Worm (Caenorhabditis elegans) whole organism, L3 larva: ENCODE data around the gene C03B1.3.

ENCODE experiments used
- R02D3.7 ChIP-seq: fragments of 150-350 bp; optimal IDR thresholded peaks from 2 replicates; lab custom pipeline; 2014; ENCODE audit warnings: missing biosample characterization, missing genetic modification characterization
- ZK546.5 ChIP-seq: sonication (generic microtip); optimal IDR thresholded peaks from 2 replicates; lab custom pipeline; 2017; ENCODE audit warnings: missing biosample characterization, missing genetic modification characterization
- aly-2 ChIP-seq: fragments of 150-350 bp; optimal IDR thresholded peaks from 2 replicates; lab custom pipeline; 2014; ENCODE audit warnings: missing biosample characterization, missing genetic modification characterization
- ama-1 ChIP-seq: fragments of 150-350 bp; optimal IDR thresholded peaks from 2 replicates; lab custom pipeline; 2018
- ceh-16 ChIP-seq: sonication (generic microtip); optimal IDR thresholded peaks from 2 replicates; lab custom pipeline; 2017; ENCODE audit warnings: missing biosample characterization, missing genetic modification characterization
- ceh-28 ChIP-seq: fragments of 150-350 bp; optimal IDR thresholded peaks from 2 replicates; lab custom pipeline; 2014; ENCODE audit warnings: missing biosample characterization, missing genetic modification reagents, missing genetic modification characterization
- ceh-82 ChIP-seq: fragments of 150-350 bp; optimal IDR thresholded peaks from 2 replicates; lab custom pipeline; 2014; ENCODE audit warnings: missing biosample characterization, missing genetic modification characterization
- ceh-9 ChIP-seq: sonication (generic microtip); optimal IDR thresholded peaks from 2 replicates; lab custom pipeline; 2018; ENCODE audit warnings: missing biosample characterization, missing genetic modification characterization
- daf-12 ChIP-seq: fragments of 150-350 bp; optimal IDR thresholded peaks from 2 replicates; lab custom pipeline; 2014; ENCODE audit warnings: missing biosample characterization, missing genetic modification reagents, missing genetic modification characterization
- egl-27 ChIP-seq: sonication (generic microtip); optimal IDR thresholded peaks from 4 replicates; lab custom pipeline; 2017; ENCODE audit warnings: missing biosample characterization, missing genetic modification reagents, missing genetic modification characterization
- egl-5 ChIP-seq: fragments of 150-350 bp; optimal IDR thresholded peaks from 2 replicates; lab custom pipeline; 2017; ENCODE audit warnings: missing biosample characterization, missing genetic modification reagents, missing genetic modification characterization, inconsistent platforms
- elt-1 ChIP-seq: fragments of 150-350 bp; optimal IDR thresholded peaks from 2 replicates; lab custom pipeline; 2014; ENCODE audit warnings: missing biosample characterization, missing genetic modification characterization
- elt-2 ChIP-seq: sonication (generic microtip); optimal IDR thresholded peaks from 2 replicates; lab custom pipeline; 2016; ENCODE audit warnings: missing genetic modification reagents, mild to moderate bottlenecking, missing genetic modification characterization, missing compliant biosample characterization
- eor-1 ChIP-seq, 2 experiments: fragments of 150-350 bp; optimal IDR thresholded peaks; 2 replicates each; lab custom pipeline; 2014 to 2018; ENCODE audit warnings: missing biosample characterization in 2 of 2, missing genetic modification characterization in 2 of 2
- fkh-10 ChIP-seq: sonication (generic microtip); optimal IDR thresholded peaks from 2 replicates; lab custom pipeline; 2017; ENCODE audit warnings: missing biosample characterization, missing genetic modification reagents, missing genetic modification characterization
- fkh-2 ChIP-seq: fragments of 150-350 bp; optimal IDR thresholded peaks from 2 replicates; lab custom pipeline; 2014; ENCODE audit warnings: missing biosample characterization, missing genetic modification reagents, missing genetic modification characterization
- hmg-11 ChIP-seq: sonication (generic microtip); optimal IDR thresholded peaks from 2 replicates; lab custom pipeline; 2016; ENCODE audit warnings: missing genetic modification characterization, missing compliant biosample characterization
- lin-39 ChIP-seq: fragments of 150-350 bp; optimal IDR thresholded peaks from 2 replicates; lab custom pipeline; 2018; ENCODE audit warnings: missing biosample characterization, missing genetic modification reagents, missing genetic modification characterization
- lsy-12 ChIP-seq: sonication (generic microtip); optimal IDR thresholded peaks from 2 replicates; lab custom pipeline; 2016; ENCODE audit warnings: mild to moderate bottlenecking, missing genetic modification characterization, missing compliant biosample characterization
- mdl-1 ChIP-seq: fragments of 150-350 bp; optimal IDR thresholded peaks from 2 replicates; lab custom pipeline; 2014; ENCODE audit warnings: missing biosample characterization, missing genetic modification characterization
- mml-1 ChIP-seq: fragments of 150-350 bp; sonication (generic microtip); optimal IDR thresholded peaks from 3 replicates; lab custom pipeline; 2014; ENCODE audit warnings: missing biosample characterization, missing genetic modification characterization
- nfya-1 ChIP-seq: sonication (generic microtip); optimal IDR thresholded peaks from 2 replicates; lab custom pipeline; 2017; ENCODE audit warnings: missing genetic modification characterization, mild to moderate bottlenecking, missing compliant biosample characterization, antibody characterized with exemption, moderate library complexity; ENCODE audit not compliant: insufficient read depth
- nhr-12 ChIP-seq: fragments of 150-350 bp; optimal IDR thresholded peaks from 2 replicates; lab custom pipeline; 2014; ENCODE audit warnings: missing biosample characterization, missing genetic modification characterization
- nhr-23 ChIP-seq: fragments of 150-350 bp; optimal IDR thresholded peaks from 2 replicates; lab custom pipeline; 2014; ENCODE audit warnings: missing biosample characterization, missing genetic modification reagents, missing genetic modification characterization
- nhr-237 ChIP-seq: fragments of 150-350 bp; optimal IDR thresholded peaks from 2 replicates; lab custom pipeline; 2014; ENCODE audit warnings: missing biosample characterization, missing genetic modification characterization
- nhr-25 ChIP-seq: sonication (generic microtip); optimal IDR thresholded peaks from 2 replicates; lab custom pipeline; 2017; ENCODE audit warnings: missing biosample characterization, missing genetic modification characterization
- nhr-28 ChIP-seq: fragments of 150-350 bp; optimal IDR thresholded peaks from 2 replicates; lab custom pipeline; 2014; ENCODE audit warnings: missing biosample characterization, missing genetic modification characterization
- nhr-43 ChIP-seq: sonication (generic microtip); optimal IDR thresholded peaks from 2 replicates; lab custom pipeline; 2016; ENCODE audit warnings: mild to moderate bottlenecking, missing genetic modification characterization, missing compliant biosample characterization; ENCODE audit not compliant: poor library complexity, severe bottlenecking
- nhr-67 ChIP-seq: fragments of 150-350 bp; optimal IDR thresholded peaks from 2 replicates; lab custom pipeline; 2014; ENCODE audit warnings: missing biosample characterization, missing genetic modification characterization
- pqm-1 ChIP-seq: fragments of 150-350 bp; optimal IDR thresholded peaks from 2 replicates; lab custom pipeline; 2017; ENCODE audit warnings: missing biosample characterization, missing genetic modification characterization, inconsistent platforms
- sea-2 ChIP-seq: fragments of 150-350 bp; sonication (generic microtip); optimal IDR thresholded peaks from 4 replicates; lab custom pipeline; 2014; ENCODE audit warnings: missing biosample characterization, missing genetic modification reagents, missing genetic modification characterization
- skn-1 ChIP-seq: fragments of 150-350 bp; optimal IDR thresholded peaks from 2 replicates; lab custom pipeline; 2014; ENCODE audit warnings: missing biosample characterization, missing genetic modification characterization
- snpc-4 ChIP-seq: fragments of 150-350 bp; optimal IDR thresholded peaks from 2 replicates; lab custom pipeline; 2014; ENCODE audit warnings: missing biosample characterization, missing genetic modification characterization
- unc-62 ChIP-seq: fragments of 150-350 bp; sonication (generic microtip); optimal IDR thresholded peaks from 4 replicates; lab custom pipeline; 2014; ENCODE audit warnings: missing biosample characterization, missing genetic modification reagents, missing genetic modification characterization
- ztf-11 ChIP-seq: fragments of 150-350 bp; optimal IDR thresholded peaks from 2 replicates; lab custom pipeline; 2014; ENCODE audit warnings: missing biosample characterization, missing genetic modification characterization
- ztf-4 ChIP-seq: fragments of 150-350 bp; optimal IDR thresholded peaks from 2 replicates; lab custom pipeline; 2014; ENCODE audit warnings: missing biosample characterization, missing genetic modification characterization

C03B1.3 gene

DNA sequence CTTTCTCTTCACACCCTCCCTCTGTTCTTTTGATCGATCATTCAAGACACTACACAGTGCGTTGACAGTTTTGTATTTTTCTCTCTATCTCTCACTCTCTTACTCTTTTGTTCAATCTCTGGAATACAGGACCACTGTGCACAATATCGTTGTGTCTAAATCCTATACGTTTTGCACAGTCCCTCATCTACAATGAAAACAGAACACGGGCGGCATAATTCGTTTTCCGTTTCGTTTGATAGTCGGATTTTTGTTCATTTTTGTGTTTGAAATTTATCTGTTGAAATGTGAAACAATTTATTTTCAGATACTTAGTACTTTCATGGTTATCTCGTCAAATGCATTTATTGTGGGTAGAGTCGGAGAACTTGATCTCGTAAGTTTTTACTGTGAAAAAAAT lies 24.3 kb upstream of the C03B1.3 start, which contains the start of gene C03B1.7:
TSS of gene C03B1.7 (plus strand) at position 301 of the 400 bp plus-strand sequence.
- TF ChIP-seq ceh-9 (tag; lab: Kevin White, UChicago) (no peak), ceh-28 (tag; lab: Kevin White, UChicago) (no peak), eor-1 (tag; optimal IDR thresholded peaks at IDR 0.05; lab: Kevin White, UChicago) (no peak), R02D3.7 (tag; lab: Kevin White, UChicago) (no peak), nhr-23 (tag; lab: Kevin White, UChicago) (no peak), sea-2 (GFP tag; lab: Kevin White, UChicago) (no peak), nhr-67 (no peak), fkh-2 (tag; lab: Kevin White, UChicago) (no peak), fkh-10 (GFP tag; lab: Kevin White, UChicago) (no peak), egl-5 (tag; lab: Kevin White, UChicago) (no peak), snpc-4 (tag; lab: Kevin White, UChicago) (no peak), ceh-82 (no peak), lin-39 (tag; lab: Kevin White, UChicago) (no peak)

DNA sequence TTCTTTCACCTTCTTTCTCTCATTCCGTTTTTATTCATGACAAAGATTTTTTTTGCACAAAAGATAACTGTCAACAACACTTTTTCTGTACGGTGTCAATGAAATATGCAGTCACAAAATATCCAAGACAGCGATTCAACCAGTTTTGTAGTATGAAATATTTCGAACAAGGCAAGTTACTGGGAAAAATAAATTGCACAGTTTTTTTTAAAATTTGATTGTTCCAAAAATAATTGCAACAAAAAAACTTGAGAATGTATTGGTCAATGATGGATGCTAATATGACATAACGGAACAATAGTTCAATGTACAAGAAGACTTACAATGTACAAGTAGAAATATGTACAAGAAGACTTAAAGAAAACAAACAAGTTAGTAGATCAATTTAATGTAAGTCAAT lies 20.0 kb upstream of the C03B1.3 start:
- TF ChIP-seq R02D3.7 (tag; lab: Kevin White, UChicago) (no peak), mdl-1 (tag; lab: Kevin White, UChicago) (no peak), nhr-67 (no peak), ceh-9 (tag; lab: Kevin White, UChicago) (no peak), pqm-1 (tag; lab: Kevin White, UChicago) (no peak), nhr-237 (no peak), elt-1 (tag; lab: Kevin White, UChicago) (no peak), elt-2 (tag; lab: Kevin White, UChicago) (no peak), hmg-11 (tag; lab: Kevin White, UChicago) (no peak), nhr-28 (tag; lab: Kevin White, UChicago) (no peak)

DNA sequence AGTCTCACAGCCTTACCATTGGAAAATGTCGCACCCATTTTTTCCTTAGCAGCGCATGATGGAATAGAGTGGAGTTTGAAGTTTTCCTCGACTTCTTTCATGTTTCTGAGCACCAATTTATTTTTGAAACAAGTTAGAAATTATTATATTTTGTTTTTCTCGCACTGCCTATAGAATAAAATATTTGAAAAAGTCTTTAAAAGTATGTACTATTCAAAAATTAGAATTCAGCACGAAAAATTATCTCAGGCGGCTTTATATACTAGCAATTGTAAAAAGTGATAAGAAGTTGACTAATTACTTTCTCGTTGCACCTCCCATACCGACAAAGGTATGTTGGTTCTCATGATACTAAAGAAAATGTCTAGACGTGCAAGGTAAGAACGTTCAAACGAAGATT lies 18.8 kb upstream of the C03B1.3 start, which contains the start of gene C03B1.9:
TSS of gene C03B1.9 (minus strand) at position 101 of the 400 bp plus-strand sequence.
- TF ChIP-seq nhr-25 (tag; lab: Kevin White, UChicago) = no peak
- no peak for TF ChIP-seq nhr-43
- TF ChIP-seq nhr-237 = no peak
- no peak for TF ChIP-seq nfya-1 (tag; lab: Kevin White, UChicago)
- TF ChIP-seq ztf-11 (tag; lab: Kevin White, UChicago) = no peak
- TF ChIP-seq ceh-16 (tag; lab: Kevin White, UChicago) = no peak
- no peak for TF ChIP-seq ceh-9 (tag; lab: Kevin White, UChicago)
- no peak for TF ChIP-seq lsy-12
- TF ChIP-seq daf-12 = no peak

DNA sequence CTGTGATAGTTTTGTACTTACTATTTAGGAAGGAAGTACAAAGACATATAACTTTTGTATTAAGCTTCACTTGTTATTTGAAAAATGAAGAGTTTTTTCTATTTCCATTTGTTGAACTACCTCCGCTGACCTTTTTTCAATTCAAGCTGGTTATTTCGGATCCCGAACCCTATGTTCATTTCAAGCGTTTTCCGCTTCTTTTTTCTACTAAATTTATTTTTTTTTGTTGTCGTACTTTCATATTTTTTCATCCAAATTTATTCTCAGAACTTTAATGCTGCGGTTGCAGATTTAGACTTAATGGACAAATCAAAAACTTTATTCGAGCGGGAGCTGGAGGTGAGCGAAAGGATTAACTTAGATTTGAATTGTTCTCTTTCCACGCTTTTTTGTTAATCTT lies 15.8 kb upstream of the C03B1.3 start, which contains the start of gene C03B1.6:
TSS of gene C03B1.6 (plus strand) at position 301 of the 400 bp plus-strand sequence.
- no peak for TF ChIP-seq ceh-82
- TF ChIP-seq nhr-237 = no peak
- TF ChIP-seq skn-1 (tag; lab: Kevin White, UChicago) = no peak
- no peak for TF ChIP-seq nhr-67
- no peak for TF ChIP-seq aly-2
- TF ChIP-seq elt-2 (tag; lab: Kevin White, UChicago) = no peak
- no peak for TF ChIP-seq nfya-1 (tag; lab: Kevin White, UChicago)
- no peak for TF ChIP-seq ceh-9 (tag; lab: Kevin White, UChicago)
- TF ChIP-seq snpc-4 (tag; lab: Kevin White, UChicago) = no peak
- no peak for TF ChIP-seq R02D3.7 (tag; lab: Kevin White, UChicago)
- no peak for TF ChIP-seq unc-62 (GFP tag; lab: Kevin White, UChicago)
- no peak for TF ChIP-seq ztf-4 (tag; lab: Kevin White, UChicago)
- no peak for TF ChIP-seq mml-1
- TF ChIP-seq ZK546.5 = no peak
- TF ChIP-seq lin-39 (tag; lab: Kevin White, UChicago) = no peak
- no peak for TF ChIP-seq lsy-12
- TF ChIP-seq egl-27 (tag; lab: Kevin White, UChicago) = no peak
- TF ChIP-seq ama-1 = no peak
- TF ChIP-seq nhr-12 = no peak
- no peak for TF ChIP-seq ceh-28 (tag; lab: Kevin White, UChicago)
